Fruit fly (Drosophila melanogaster) whole organism, embryonic: Measurements from ENCODE around the gene Ir94d.
A peak's percentile ranks its signal among the peaks of the same experiment; 100 is the strongest.

Experiments used
- CG10147 ChIP-seq: fragments of 200-800 bp; sonication (Bioruptor generic); optimal IDR thresholded peaks from 2 replicates; lab custom pipeline; 2019; ENCODE audit warnings: missing biosample characterization, mild to moderate bottlenecking, missing genetic modification characterization, moderate library complexity
- CG11696 ChIP-seq: fragments of 200-800 bp; sonication (Bioruptor generic); IDR thresholded peaks from 2 replicates; pipeline ENCODE4 v1.3.6; 2022; ENCODE audit warnings: missing biosample characterization, missing genetic modification characterization
- CG13894 ChIP-seq: fragments of 200-800 bp; sonication (Bioruptor generic); optimal IDR thresholded peaks from 3 replicates; lab custom pipeline; 2018; ENCODE audit warnings: missing biosample characterization, mild to moderate bottlenecking, missing genetic modification characterization, moderate library complexity
- CG14441 ChIP-seq: fragments of 200-800 bp; sonication (Bioruptor generic); IDR thresholded peaks from 2 replicates; pipeline ENCODE4 v1.3.6; 2022; ENCODE audit warnings: missing biosample characterization, missing genetic modification characterization
- CG15269 ChIP-seq: fragments of 200-800 bp; sonication (Bioruptor generic); optimal IDR thresholded peaks from 2 replicates; lab custom pipeline; 2018; ENCODE audit warnings: missing biosample characterization, mild to moderate bottlenecking, missing genetic modification characterization, moderate library complexity
- CG17612 ChIP-seq: fragments of 200-800 bp; sonication (Bioruptor generic); IDR thresholded peaks from 2 replicates; pipeline ENCODE4 v1.3.6; 2022; ENCODE audit warnings: missing biosample characterization, missing genetic modification characterization
- CG18262 ChIP-seq: fragments of 200-800 bp; optimal IDR thresholded peaks from 3 replicates; lab custom pipeline; 2019; ENCODE audit warnings: missing biosample characterization, mild to moderate bottlenecking, missing genetic modification characterization, moderate library complexity
- CG2116 ChIP-seq: fragments of 200-800 bp; sonication (Bioruptor generic); optimal IDR thresholded peaks from 3 replicates; lab custom pipeline; 2018; ENCODE audit warnings: missing biosample characterization, mild to moderate bottlenecking, missing genetic modification characterization
- CG2199 ChIP-seq: fragments of 200-800 bp; sonication (Bioruptor generic); IDR thresholded peaks from 3 replicates; pipeline ENCODE4 v1.3.6; 2022; ENCODE audit warnings: missing biosample characterization, missing genetic modification characterization
- CG3065 ChIP-seq: fragments of 200-800 bp; sonication (Bioruptor generic); optimal IDR thresholded peaks from 2 replicates; lab custom pipeline; 2016; ENCODE audit warnings: missing biosample characterization, missing genetic modification characterization
- CG3163 ChIP-seq: fragments of 200-800 bp; sonication (Bioruptor generic); optimal IDR thresholded peaks from 3 replicates; lab custom pipeline; 2016; ENCODE audit warnings: missing biosample characterization, missing genetic modification characterization
- CG3726 ChIP-seq: fragments of 200-800 bp; sonication (Bioruptor generic); IDR thresholded peaks from 3 replicates; pipeline ENCODE4, ENCODE4 v1.3.6; 2022; ENCODE audit warnings: missing biosample characterization, missing genetic modification characterization
- CG4707 ChIP-seq: fragments of 200-800 bp; sonication (Bioruptor generic); optimal IDR thresholded peaks from 2 replicates; lab custom pipeline; 2018; ENCODE audit warnings: missing biosample characterization, mild to moderate bottlenecking, missing genetic modification characterization, moderate library complexity
- CG5953 ChIP-seq: fragments of 200-800 bp; sonication (Bioruptor generic); IDR thresholded peaks from 2 replicates; pipeline ENCODE4 v1.3.6; 2022; ENCODE audit warnings: missing biosample characterization, missing genetic modification characterization
- CG7271 ChIP-seq: fragments of 200-800 bp; sonication (Bioruptor generic); optimal IDR thresholded peaks from 2 replicates; lab custom pipeline; 2018; ENCODE audit warnings: missing biosample characterization, mild to moderate bottlenecking, missing genetic modification characterization, moderate library complexity
- CG7745 ChIP-seq: fragments of 200-800 bp; sonication (Bioruptor generic); optimal IDR thresholded peaks from 2 replicates; lab custom pipeline; 2018; ENCODE audit warnings: missing biosample characterization, mild to moderate bottlenecking, missing genetic modification characterization, moderate library complexity
- CG7839 ChIP-seq: fragments of 200-800 bp; sonication (Bioruptor generic); optimal IDR thresholded peaks from 3 replicates; lab custom pipeline; 2018; ENCODE audit warnings: missing biosample characterization, mild to moderate bottlenecking, missing genetic modification characterization, moderate library complexity
- CG7987 ChIP-seq: fragments of 200-800 bp; sonication (Bioruptor generic); optimal IDR thresholded peaks from 2 replicates; lab custom pipeline; 2018; ENCODE audit warnings: missing biosample characterization, mild to moderate bottlenecking, missing genetic modification characterization, moderate library complexity
- CG9215 ChIP-seq: fragments of 200-800 bp; sonication (Bioruptor generic); IDR thresholded peaks from 2 replicates; pipeline ENCODE4 v1.3.6; 2022; ENCODE audit warnings: missing biosample characterization, missing genetic modification characterization
- CG9797 ChIP-seq: fragments of 200-800 bp; sonication (Bioruptor generic); optimal IDR thresholded peaks from 3 replicates; lab custom pipeline; 2018; ENCODE audit warnings: missing biosample characterization, mild to moderate bottlenecking, missing genetic modification characterization
- CTCF ChIP-seq: fragments of 200-800 bp; sonication (Bioruptor generic); optimal IDR thresholded peaks from 2 replicates; lab custom pipeline; 2017; ENCODE audit warnings: missing biosample characterization, mild to moderate bottlenecking, missing genetic modification characterization, moderate library complexity
- Doc2 ChIP-seq: fragments of 200-800 bp; sonication (Bioruptor generic); IDR thresholded peaks from 2 replicates; pipeline ENCODE4 v1.3.6; 2022; ENCODE audit warnings: missing biosample characterization, missing genetic modification characterization
- Hr51 ChIP-seq, 2 experiments: fragments of 200-800 bp; sonication (Bioruptor generic); optimal IDR thresholded peaks; 2 replicates in 1 of 2; 3 replicates in 1 of 2; lab custom pipeline; 2016 to 2018; ENCODE audit warnings: missing biosample characterization in 2 of 2, missing genetic modification characterization in 2 of 2, mild to moderate bottlenecking in 1 of 2, moderate library complexity in 1 of 2
- Mad ChIP-seq: fragments of 200-800 bp; sonication (Bioruptor generic); optimal IDR thresholded peaks from 2 replicates; lab custom pipeline; 2016; ENCODE audit warnings: missing biosample characterization, missing genetic modification characterization
- NC2α ChIP-seq: fragments of 200-800 bp; sonication (Bioruptor generic); optimal IDR thresholded peaks from 2 replicates; lab custom pipeline; 2016; ENCODE audit warnings: missing biosample characterization, missing genetic modification characterization
- NFAT ChIP-seq: fragments of 200-800 bp; sonication (Bioruptor generic); IDR thresholded peaks from 2 replicates; pipeline ENCODE4 v1.3.6; 2022; ENCODE audit warnings: missing biosample characterization, missing genetic modification characterization
- Scr ChIP-seq: fragments of 200-800 bp; sonication (Bioruptor generic); IDR thresholded peaks from 2 replicates; pipeline ENCODE4 v1.3.6; 2022; ENCODE audit warnings: missing biosample characterization, missing genetic modification characterization; ENCODE audit not compliant: partially characterized antibody
- ac ChIP-seq: fragments of 200-800 bp; sonication (Bioruptor generic); optimal IDR thresholded peaks from 3 replicates; lab custom pipeline; 2017; ENCODE audit warnings: missing biosample characterization, mild to moderate bottlenecking, missing genetic modification characterization
- ase ChIP-seq: fragments of 200-800 bp; sonication (Bioruptor generic); IDR thresholded peaks from 3 replicates; pipeline ENCODE4 v1.3.6; 2022; ENCODE audit warnings: missing biosample characterization, missing genetic modification characterization
- bbx ChIP-seq: fragments of 200-800 bp; sonication (Bioruptor generic); IDR thresholded peaks from 2 replicates; pipeline ENCODE4 v1.3.6; 2022; ENCODE audit warnings: missing biosample characterization, missing genetic modification characterization; ENCODE audit not compliant: partially characterized antibody
- bigmax ChIP-seq: fragments of 200-800 bp; sonication (Bioruptor generic); optimal IDR thresholded peaks from 2 replicates; lab custom pipeline; 2018; ENCODE audit warnings: missing biosample characterization, mild to moderate bottlenecking, missing genetic modification characterization
- danr ChIP-seq: fragments of 200-800 bp; sonication (Bioruptor generic); IDR thresholded peaks from 2 replicates; pipeline ENCODE4 v1.3.6; 2022; ENCODE audit warnings: missing biosample characterization, missing genetic modification characterization
- exex ChIP-seq: fragments of 200-800 bp; sonication (Bioruptor generic); optimal IDR thresholded peaks from 4 replicates; lab custom pipeline; 2018; ENCODE audit warnings: missing biosample characterization, mild to moderate bottlenecking, missing genetic modification characterization, moderate library complexity
- fru ChIP-seq: fragments of >200 bp; optimal IDR thresholded peaks from 2 replicates; lab custom pipeline; 2017
- gsb-n ChIP-seq: fragments of 200-800 bp; sonication (Bioruptor generic); optimal IDR thresholded peaks from 3 replicates; lab custom pipeline; 2018; ENCODE audit warnings: missing biosample characterization, mild to moderate bottlenecking, missing genetic modification characterization
- lov ChIP-seq, 2 experiments: fragments of 200-800 bp in 1 of 2; fragments of >200 bp in 1 of 2; sonication (Bioruptor generic) in 1 of 2; IDR thresholded peaks in 1 of 2; optimal IDR thresholded peaks in 1 of 2; 2 replicates in 1 of 2; 3 replicates in 1 of 2; pipeline versions ENCODE4 v1.3.6 to Lab custom; 2017 to 2022; ENCODE audit warnings: missing biosample characterization in 1 of 2, missing genetic modification characterization in 1 of 2
- mam ChIP-seq: fragments of 200-800 bp; sonication (Bioruptor generic); optimal IDR thresholded peaks from 3 replicates; lab custom pipeline; 2016; ENCODE audit warnings: missing biosample characterization, missing genetic modification characterization
- nmo ChIP-seq: fragments of 200-800 bp; sonication (Bioruptor generic); optimal IDR thresholded peaks from 2 replicates; lab custom pipeline; 2018; ENCODE audit warnings: missing biosample characterization, mild to moderate bottlenecking, missing genetic modification characterization, moderate library complexity
- oc ChIP-seq: fragments of 200-800 bp; sonication (Bioruptor generic); optimal IDR thresholded peaks from 2 replicates; lab custom pipeline; 2018; ENCODE audit warnings: missing biosample characterization, mild to moderate bottlenecking, missing genetic modification characterization, moderate library complexity
- org-1 ChIP-seq: fragments of 200-800 bp; sonication (Bioruptor generic); optimal IDR thresholded peaks from 2 replicates; lab custom pipeline; 2017; ENCODE audit warnings: missing biosample characterization, missing genetic modification characterization
- otp ChIP-seq: fragments of 200-800 bp; sonication (Bioruptor generic); IDR thresholded peaks from 3 replicates; pipeline ENCODE4, ENCODE4 v1.3.6; 2022; ENCODE audit warnings: missing biosample characterization, missing genetic modification characterization
- pan ChIP-seq, 4 experiments: fragments of >200 bp in 3 of 4; fragments of 200-800 bp in 1 of 4; sonication (Bioruptor generic) in 1 of 4; optimal IDR thresholded peaks in 3 of 4; IDR thresholded peaks in 1 of 4; 2 replicates each; pipeline versions ENCODE4 v1.3.6 to Lab custom; 2017 to 2022; ENCODE audit warnings: missing biosample characterization in 2 of 4, missing genetic modification characterization in 2 of 4, mixed read lengths in 1 of 4
- scrt ChIP-seq: fragments of 200-800 bp; sonication (Bioruptor generic); optimal IDR thresholded peaks from 2 replicates; lab custom pipeline; 2018; ENCODE audit warnings: missing biosample characterization, mild to moderate bottlenecking, missing genetic modification characterization, moderate library complexity
- sim ChIP-seq: fragments of 200-800 bp; sonication (Bioruptor generic); IDR thresholded peaks from 2 replicates; pipeline ENCODE4 v1.3.6; 2022; ENCODE audit warnings: missing biosample characterization, missing genetic modification characterization
- so ChIP-seq: fragments of 200-800 bp; sonication (Bioruptor generic); IDR thresholded peaks from 3 replicates; pipeline ENCODE4 v1.3.6; 2022; ENCODE audit warnings: missing biosample characterization, missing genetic modification characterization
- vvl ChIP-seq: fragments of 200-800 bp; sonication (Bioruptor generic); IDR thresholded peaks from 2 replicates; pipeline ENCODE4 v1.3.6; 2022; ENCODE audit warnings: missing biosample characterization, missing genetic modification characterization
- wor ChIP-seq: fragments of 200-800 bp; sonication (Bioruptor generic); IDR thresholded peaks from 2 replicates; pipeline ENCODE4 v1.3.6; 2022; ENCODE audit warnings: missing biosample characterization, missing genetic modification characterization
- zen ChIP-seq: fragments of 200-800 bp; sonication (Bioruptor generic); optimal IDR thresholded peaks from 3 replicates; lab custom pipeline; 2018; ENCODE audit warnings: missing biosample characterization, mild to moderate bottlenecking, missing genetic modification characterization, moderate library complexity

Ir94d gene

dm6 chr3R:23355829-23356738 lies 46.5 kb upstream of the Ir94d start, which contains the start of the genes ATPsynCF6 and Sec13 (continued):
- peak; percentile 56; the same call in 1 of the 3 replicates for TF ChIP-seq ase
- TF ChIP-seq CG3726 (GFP tag; lab: Robert Waterston, UW) = peak; percentile 51; the same call in 1 of the 3 replicates
- TF ChIP-seq zen (tag; lab: Kevin White, UChicago) = peak; percentile 54
- TF ChIP-seq CG14441 (GFP tag; lab: Robert Waterston, UW) = peak; percentile 62; the same call in 1 of the 2 replicates
- TF ChIP-seq bigmax (GFP tag; lab: Kevin White, UChicago) = peak; percentile 85
- no peak for TF ChIP-seq CG3065 (GFP tag; lab: Kevin White, UChicago)
- TF ChIP-seq CG17612 = no peak
- no peak for TF ChIP-seq CG2116
- peak; percentile 60 for TF ChIP-seq CG7839 (tag; lab: Kevin White, UChicago)
- TF ChIP-seq CG7745 = no peak
- no peak for TF ChIP-seq wor
- peak; percentile 60 for TF ChIP-seq CG10147 (GFP tag; lab: Kevin White, UChicago)
- peak; percentile 39 for TF ChIP-seq mam (GFP tag; lab: Kevin White, UChicago)
- TF ChIP-seq so (GFP tag; lab: Robert Waterston, UW) = no peak
- no peak for TF ChIP-seq Mad (GFP tag; lab: Kevin White, UChicago)
- TF ChIP-seq Doc2 = no peak
- 0 out of 2 replicates have a peak, but pooled peaks have one; percentile 40 for TF ChIP-seq sim (GFP tag; lab: Robert Waterston, UW)
- no peak for TF ChIP-seq CG13894 (tag; lab: Kevin White, UChicago)
- peak; percentile 45 for TF ChIP-seq CG15269 (tag; lab: Kevin White, UChicago)
- TF ChIP-seq NC2α (GFP tag; lab: Kevin White, UChicago) = no peak
- TF ChIP-seq gsb-n = peak; percentile 19
- no peak for TF ChIP-seq org-1 (GFP tag; lab: Kevin White, UChicago)
- TF ChIP-seq oc = no peak
- no peak for TF ChIP-seq fru (lab: Kevin White, UChicago)
- peak; percentile 44 for TF ChIP-seq CG18262
- peak; percentile 57 for TF ChIP-seq CG9215 (GFP tag; lab: Robert Waterston, UW)
- TF ChIP-seq scrt (GFP tag; lab: Kevin White, UChicago) = no peak
- no peak for TF ChIP-seq ac (GFP tag; lab: Kevin White, UChicago)
- TF ChIP-seq exex (tag; lab: Kevin White, UChicago) = peak; percentile 37
- TF ChIP-seq Scr (GFP tag; lab: Robert Waterston, UW) = peak; percentile 94
- no peak for TF ChIP-seq danr (GFP tag; lab: Robert Waterston, UW)
- no peak for TF ChIP-seq pan (optimal IDR thresholded peaks at IDR 0.05; lab: Kevin White, UChicago)
- peak in 1 of 2 experiments; percentile 74 for TF ChIP-seq pan (GFP tag; optimal IDR thresholded peaks at IDR 0.05 in 1 of 2, IDR thresholded peaks at IDR 0.05 in 1 of 2)
- peak; percentile 71 for TF ChIP-seq vvl (GFP tag; lab: Robert Waterston, UW)
- TF ChIP-seq CG5953 (GFP tag; lab: Robert Waterston, UW) = no peak
- TF ChIP-seq bbx (GFP tag; lab: Robert Waterston, UW) = peak; percentile 97
- TF ChIP-seq NFAT (GFP tag; lab: Robert Waterston, UW) = peak; percentile 69; the same call in 1 of the 2 replicates
- TF ChIP-seq CG4707 (GFP tag; lab: Kevin White, UChicago) = no peak
- no peak for TF ChIP-seq otp
- TF ChIP-seq CG7271 = no peak
- TF ChIP-seq CG2199 (GFP tag; lab: Robert Waterston, UW) = 0 out of 3 replicates have a peak, but pooled peaks have one; percentile 21
- TF ChIP-seq lov (optimal IDR thresholded peaks at IDR 0.05; lab: Kevin White, UChicago) = no peak
- TF ChIP-seq lov (GFP tag; IDR thresholded peaks at IDR 0.05; lab: Robert Waterston, UW) = 0 out of 3 replicates have a peak, but pooled peaks have one; percentile 9
- no peak for TF ChIP-seq CG7987 (GFP tag; lab: Kevin White, UChicago)
- TF ChIP-seq CG9797 = peak; percentile 72
- peak; percentile 8 for TF ChIP-seq CTCF (GFP tag; lab: Kevin White, UChicago)
- no peak for TF ChIP-seq CG3163 (GFP tag; lab: Kevin White, UChicago)
- no peak for TF ChIP-seq CG11696
- peak in 1 of 2 experiments; percentile 50 for TF ChIP-seq Hr51 (GFP tag; optimal IDR thresholded peaks at IDR 0.05; lab: Kevin White, UChicago)
- TF ChIP-seq nmo (GFP tag; lab: Kevin White, UChicago) = peak; percentile 68
